Worm (Caenorhabditis elegans) whole organism, L3 larva: ENCODE measurements around the gene marc-2.

ENCODE experiments used
- ceh-16 ChIP-seq: sonication (generic microtip); optimal IDR thresholded peaks from 2 replicates; lab custom pipeline; 2017; ENCODE audit warnings: missing biosample characterization, missing genetic modification characterization
- ceh-28 ChIP-seq: fragments of 150-350 bp; optimal IDR thresholded peaks from 2 replicates; lab custom pipeline; 2014; ENCODE audit warnings: missing biosample characterization, missing genetic modification reagents, missing genetic modification characterization
- ceh-82 ChIP-seq: fragments of 150-350 bp; optimal IDR thresholded peaks from 2 replicates; lab custom pipeline; 2014; ENCODE audit warnings: missing biosample characterization, missing genetic modification characterization
- nhr-237 ChIP-seq: fragments of 150-350 bp; optimal IDR thresholded peaks from 2 replicates; lab custom pipeline; 2014; ENCODE audit warnings: missing biosample characterization, missing genetic modification characterization
- pha-4 ChIP-seq: fragments of 150-350 bp; optimal IDR thresholded peaks from 2 replicates; lab custom pipeline; 2014; ENCODE audit warnings: missing biosample characterization, missing genetic modification reagents, missing genetic modification characterization
- pqm-1 ChIP-seq: fragments of 150-350 bp; optimal IDR thresholded peaks from 2 replicates; lab custom pipeline; 2017; ENCODE audit warnings: missing biosample characterization, missing genetic modification characterization, inconsistent platforms
- unc-39 ChIP-seq: sonication (generic microtip); optimal IDR thresholded peaks from 4 replicates; lab custom pipeline; 2017; ENCODE audit warnings: missing biosample characterization, missing genetic modification characterization
- unc-62 ChIP-seq: fragments of 150-350 bp; sonication (generic microtip); optimal IDR thresholded peaks from 4 replicates; lab custom pipeline; 2014; ENCODE audit warnings: missing biosample characterization, missing genetic modification reagents, missing genetic modification characterization
- ztf-4 ChIP-seq: fragments of 150-350 bp; optimal IDR thresholded peaks from 2 replicates; lab custom pipeline; 2014; ENCODE audit warnings: missing biosample characterization, missing genetic modification characterization

DNA sequence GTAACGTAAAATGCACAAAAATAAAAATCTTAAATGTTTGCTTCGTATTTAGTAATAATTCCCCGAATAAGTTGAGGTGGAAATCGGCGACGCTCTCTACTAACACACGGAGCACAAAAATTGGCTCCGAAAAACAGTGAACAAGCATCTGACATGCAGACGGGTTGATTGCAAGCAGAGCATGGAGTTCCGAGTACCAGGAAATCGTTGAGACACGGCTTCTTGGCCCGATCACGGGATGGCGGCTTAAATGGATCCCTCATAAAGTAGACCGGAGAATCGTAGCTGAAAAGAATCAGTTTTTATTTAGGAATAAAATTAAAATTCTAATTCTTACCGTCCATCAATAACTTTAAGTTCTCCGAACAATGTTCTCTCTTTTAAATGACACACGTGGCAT, 1.5 kb upstream of the marc-2 start:
- no peak for TF ChIP-seq ceh-28
- TF ChIP-seq pha-4 (tag; lab: Kevin White, UChicago): no peak
- TF ChIP-seq ztf-4 (tag; lab: Kevin White, UChicago): no peak
- TF ChIP-seq unc-39 (tag; lab: Kevin White, UChicago): no peak
- TF ChIP-seq unc-62 (GFP tag; lab: Kevin White, UChicago): no peak
- TF ChIP-seq ceh-82: no peak
- no peak for TF ChIP-seq pqm-1 (tag; lab: Kevin White, UChicago)
- TF ChIP-seq ceh-16 (tag; lab: Kevin White, UChicago): no peak
- no peak for TF ChIP-seq nhr-237
